Fruit fly (Drosophila melanogaster) whole organism: ENCODE measurements around the gene ppl.

ENCODE experiments used
- CG8478 ChIP-seq: fragments of >200 bp; optimal IDR thresholded peaks from 2 replicates; lab custom pipeline; 2018; ENCODE audit warnings: inconsistent platforms
- Dll ChIP-seq: fragments of >200 bp; optimal IDR thresholded peaks from 2 replicates; lab custom pipeline; 2017
- EcR ChIP-seq, 2 experiments: fragments of >200 bp; optimal IDR thresholded peaks; 2 replicates each; lab custom pipeline; 2017; ENCODE audit warnings: missing biosample characterization in 2 of 2, missing genetic modification characterization in 2 of 2, missing genetic modification reagents in 2 of 2
- pan ChIP-seq: fragments of >200 bp; optimal IDR thresholded peaks from 2 replicates; lab custom pipeline; 2017
- psq ChIP-seq: fragments of >200 bp; optimal IDR thresholded peaks from 2 replicates; lab custom pipeline; 2017
- usp ChIP-seq: fragments of >200 bp; optimal IDR thresholded peaks from 2 replicates; lab custom pipeline; 2017; ENCODE audit warnings: missing biosample characterization, missing genetic modification characterization, mixed read lengths

Gene ppl

DNA sequence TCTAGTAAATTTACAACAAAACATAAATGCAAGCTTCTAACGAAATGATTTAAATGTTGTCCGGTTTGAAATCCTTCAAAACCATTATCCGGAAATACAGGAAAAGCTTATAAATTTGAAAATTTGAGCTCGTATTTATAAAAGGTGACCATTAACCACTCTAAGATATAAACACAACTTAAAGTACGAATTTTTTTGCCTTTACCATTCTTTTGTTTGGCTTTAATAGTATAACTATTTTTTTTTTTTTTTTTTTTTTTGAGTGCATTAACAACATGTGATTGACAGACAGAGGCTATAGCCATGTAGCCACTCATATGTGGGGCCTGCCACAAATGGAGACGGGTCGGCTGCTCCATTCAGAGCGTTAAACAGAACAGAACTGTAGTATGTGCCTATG, 37.9 kb downstream of the ppl start:
- TF ChIP-seq pan (lab: Kevin White, UChicago) (no peak), CG8478 (no peak), usp (GFP tag; lab: Kevin White, UChicago) (no peak)

DNA sequence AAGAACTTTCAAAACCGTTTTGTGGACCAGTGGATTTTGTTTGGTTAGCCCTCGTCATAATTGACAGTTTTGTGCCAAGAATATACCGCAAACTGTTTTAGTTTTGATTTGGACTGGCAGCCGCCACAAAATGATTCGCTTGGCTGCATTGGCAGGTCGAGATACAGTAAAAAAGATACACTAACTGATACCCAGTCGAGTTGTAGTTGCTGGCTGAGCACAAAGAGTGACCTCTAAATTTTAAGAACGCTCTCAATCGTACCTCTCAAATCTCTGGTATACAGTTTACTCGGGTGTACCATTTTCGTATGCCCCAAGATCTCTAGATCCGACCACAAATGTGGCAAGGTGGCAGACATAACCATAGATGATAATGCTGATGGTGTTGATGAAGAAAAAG, 38.3 kb downstream of the ppl start:
- TF ChIP-seq Dll = no peak
- no peak for TF ChIP-seq CG8478
- no peak for TF ChIP-seq usp (GFP tag; lab: Kevin White, UChicago)
- no peak for TF ChIP-seq psq (lab: Kevin White, UChicago)
- TF ChIP-seq pan (lab: Kevin White, UChicago) = no peak
- TF ChIP-seq EcR (GFP tag; optimal IDR thresholded peaks at IDR 0.05; lab: Kevin White, UChicago) = no peak

DNA sequence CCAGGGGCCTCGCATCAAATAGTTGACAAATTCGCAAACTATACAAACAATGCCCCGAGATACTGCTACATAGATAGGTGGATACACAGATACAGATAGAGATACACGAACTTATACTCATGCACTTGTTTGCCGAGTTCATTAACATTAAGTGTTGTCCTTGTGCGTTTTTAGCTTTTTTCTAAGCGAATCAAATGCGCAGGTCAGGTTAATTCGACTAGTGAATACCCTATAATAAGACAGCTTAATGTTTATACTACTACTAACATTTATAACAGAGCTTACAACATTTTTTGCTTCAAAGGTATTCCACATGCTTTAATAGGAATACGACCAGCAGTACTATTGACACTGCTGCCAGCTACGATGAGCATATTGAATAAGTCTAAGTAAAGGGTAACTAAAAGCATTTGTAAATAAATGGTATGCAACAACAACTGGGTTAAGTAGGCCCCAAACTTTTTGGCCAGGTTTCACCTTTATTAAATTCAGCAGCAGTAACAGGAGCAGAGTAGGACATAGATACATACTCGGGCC, 39.8 kb downstream of the ppl start:
- TF ChIP-seq usp (GFP tag; lab: Kevin White, UChicago) (no peak), pan (lab: Kevin White, UChicago) (no peak), psq (lab: Kevin White, UChicago) (no peak), CG8478 (no peak)

DNA sequence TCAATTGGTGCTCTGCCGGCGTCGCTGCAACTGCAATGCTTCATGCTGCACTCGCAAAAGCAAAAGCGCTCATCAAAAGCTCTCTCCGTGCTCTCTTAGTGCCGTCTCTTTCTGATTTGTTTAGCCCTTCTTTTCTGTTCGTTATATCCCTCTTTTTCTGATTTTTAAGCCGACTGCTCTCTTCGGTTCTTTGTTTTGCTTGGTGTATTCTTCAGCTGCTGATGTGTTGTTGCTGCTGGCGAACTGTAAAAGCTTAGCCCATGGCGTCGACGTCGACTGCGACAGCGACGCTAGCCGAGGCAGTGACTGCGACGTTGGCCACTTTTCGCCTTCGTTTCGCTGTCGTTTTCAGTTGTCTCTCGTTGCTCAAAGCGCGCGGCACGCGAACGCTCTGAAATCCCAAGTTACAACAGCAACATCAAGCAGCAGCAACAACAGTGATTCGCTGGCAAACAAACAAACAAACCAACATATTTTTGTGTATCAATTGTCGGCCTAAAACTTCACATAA, 41.3 kb downstream of the ppl start:
- TF ChIP-seq psq (lab: Kevin White, UChicago) (peak; percentile 83), Dll (peak; percentile 74), EcR (GFP tag; optimal IDR thresholded peaks at IDR 0.05; lab: Kevin White, UChicago) (peak in 1 of 2 experiments; percentile 17), usp (GFP tag; lab: Kevin White, UChicago) (no peak), pan (lab: Kevin White, UChicago) (no peak), CG8478 (peak; percentile 26)

DNA sequence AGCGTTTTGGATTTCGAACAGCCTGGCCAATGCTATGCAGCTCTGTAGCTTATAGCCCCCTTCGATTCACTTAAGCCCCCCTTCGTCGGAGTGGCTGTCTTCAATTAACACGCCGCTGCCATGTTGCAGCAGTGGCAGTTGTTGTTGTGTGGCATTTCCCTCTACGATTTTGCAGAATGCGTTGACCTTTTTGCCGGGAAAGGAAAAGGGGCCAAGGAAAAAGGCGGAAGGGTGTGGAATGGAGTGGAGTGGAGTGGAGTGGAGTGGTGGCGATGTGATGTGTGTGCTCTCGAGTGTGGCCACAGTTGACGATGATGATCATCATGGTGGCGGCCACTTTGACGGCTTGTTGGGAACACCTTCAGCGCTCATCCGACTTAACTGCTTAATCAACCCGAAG, 42.9 kb downstream of the ppl start:
- peak in 1 of 2 experiments; percentile 84 for TF ChIP-seq EcR (GFP tag; optimal IDR thresholded peaks at IDR 0.05; lab: Kevin White, UChicago)
- no peak for TF ChIP-seq psq (lab: Kevin White, UChicago)
- TF ChIP-seq Dll = no peak

DNA sequence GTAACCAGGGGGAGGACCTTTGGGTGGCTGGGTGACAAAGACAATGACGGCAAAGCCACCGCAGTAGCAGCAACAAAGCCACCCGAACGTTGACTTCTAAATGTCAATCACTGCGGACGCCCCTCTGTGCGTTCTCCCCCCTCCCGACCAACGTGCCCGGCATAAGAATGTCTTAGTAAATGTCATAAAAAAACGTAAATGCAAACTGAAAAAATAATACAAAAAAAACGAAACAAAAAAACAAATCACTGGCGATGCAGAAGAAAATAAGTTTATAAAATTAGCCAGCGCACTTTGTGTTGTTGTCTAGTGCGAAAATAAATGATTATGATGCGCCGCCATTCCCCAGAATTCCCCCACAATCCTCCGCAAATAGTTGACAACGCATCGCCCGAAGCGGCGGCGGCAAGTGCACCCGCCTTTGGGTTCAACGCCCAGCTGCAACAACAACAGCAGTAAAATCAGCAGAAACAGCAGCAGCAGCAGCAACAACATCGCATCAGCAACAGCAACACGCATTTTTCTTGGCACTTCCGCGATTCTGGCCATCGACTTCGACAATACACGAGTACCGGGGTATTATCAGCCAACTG, 44.3 kb downstream of the ppl start:
- TF ChIP-seq CG8478 (no peak), EcR (GFP tag; optimal IDR thresholded peaks at IDR 0.05; lab: Kevin White, UChicago) (peak; percentile 46 to 93), usp (GFP tag; lab: Kevin White, UChicago) (no peak), psq (lab: Kevin White, UChicago) (no peak)

DNA sequence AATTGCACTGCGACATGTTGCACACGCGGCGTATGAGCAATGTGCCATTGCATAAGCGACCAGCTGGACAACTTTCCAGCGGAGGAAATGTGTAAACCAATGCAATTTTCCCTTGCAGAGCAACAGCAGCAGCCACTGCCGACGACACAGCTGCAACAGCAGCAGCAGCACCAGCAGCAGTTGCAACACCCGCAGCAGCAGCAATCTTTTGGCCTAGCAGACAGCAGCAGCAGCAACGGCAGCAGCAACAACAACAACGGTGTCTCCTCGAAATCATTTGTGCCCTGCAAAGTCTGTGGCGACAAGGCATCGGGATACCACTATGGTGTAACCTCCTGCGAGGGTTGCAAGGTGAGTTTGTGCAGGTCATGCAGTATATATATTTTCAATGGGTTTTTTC, 50.5 kb downstream of the ppl start:
- TF ChIP-seq usp (GFP tag; lab: Kevin White, UChicago) (no peak), psq (lab: Kevin White, UChicago) (no peak), CG8478 (no peak), EcR (GFP tag; optimal IDR thresholded peaks at IDR 0.05; lab: Kevin White, UChicago) (no peak), Dll (no peak), pan (lab: Kevin White, UChicago) (no peak)
